Worm (Caenorhabditis elegans): Measurements from ENCODE around the gene abts-4.

- TF ChIP-seq ama-1 (optimal IDR thresholded peaks at IDR 0.05), result no peak
- TF ChIP-seq jun-1 (tag; optimal IDR thresholded peaks at IDR 0.05), result peak; percentile 19
- peak; percentile 53 for TF ChIP-seq mep-1 (tag; optimal IDR thresholded peaks at IDR 0.05)
- TF ChIP-seq hlh-11 (tag; optimal IDR thresholded peaks at IDR 0.05), result peak; percentile 62
- no peak for TF ChIP-seq nhr-48 (tag; optimal IDR thresholded peaks at IDR 0.05)
- no peak for TF ChIP-seq lin-15B (tag; optimal IDR thresholded peaks at IDR 0.05)
- no peak for TF ChIP-seq saeg-2 (GFP tag; IDR thresholded peaks at IDR 0.05)
- TF ChIP-seq skn-1 (tag; optimal IDR thresholded peaks at IDR 0.05), result no peak
- TF ChIP-seq fkh-10 (GFP tag; optimal IDR thresholded peaks at IDR 0.05), result no peak
Measured at ce11 chrX:6808640-6809039, 47.1 kb upstream of the abts-4 start.
